Worm (Caenorhabditis elegans) whole organism, L4/young adult: ENCODE data around the gene ZC21.6.

Source experiments
- W03F9.2 ChIP-seq: fragments of 150-350 bp; optimal IDR thresholded peaks from 2 replicates; lab custom pipeline; 2014; ENCODE audit warnings: missing biosample characterization, missing genetic modification characterization
- dao-5 ChIP-seq: sonication (generic microtip); optimal IDR thresholded peaks from 2 replicates; lab custom pipeline; 2016; ENCODE audit warnings: missing genotype, missing genetic modification characterization, moderate library complexity, missing compliant biosample characterization
- him-1 ChIP-seq: sonication (generic microtip); optimal IDR thresholded peaks from 2 replicates; lab custom pipeline; 2016; ENCODE audit warnings: missing genotype, missing genetic modification reagents, missing genetic modification characterization, missing compliant biosample characterization

Gene ZC21.6

ce11 chrIII:8545515-8545914 lies at the start of gene ZC21.6:
Gene ZC21.6, minus strand, starts transcription at chrIII:8545615.
- TF ChIP-seq W03F9.2 (tag; lab: Kevin White, UChicago) = no peak
- TF ChIP-seq dao-5 (tag; lab: Kevin White, UChicago) = no peak
- no peak for TF ChIP-seq him-1 (tag; lab: Kevin White, UChicago)

ce11 chrIII:8594088-8594487 lies 48.7 kb upstream of the ZC21.6 start:
- no peak for TF ChIP-seq dao-5 (tag; lab: Kevin White, UChicago)
- no peak for TF ChIP-seq him-1 (tag; lab: Kevin White, UChicago)
- TF ChIP-seq W03F9.2 (tag; lab: Kevin White, UChicago) = no peak

ce11 chrIII:8593620-8594019 lies 48.2 kb upstream of the ZC21.6 start, which contains the start of gene C06E1.7:
Gene C06E1.7, minus strand, starts transcription at chrIII:8593720.
- TF ChIP-seq him-1 (tag; lab: Kevin White, UChicago) (no peak), dao-5 (tag; lab: Kevin White, UChicago) (no peak), W03F9.2 (tag; lab: Kevin White, UChicago) (no peak)

DNA sequence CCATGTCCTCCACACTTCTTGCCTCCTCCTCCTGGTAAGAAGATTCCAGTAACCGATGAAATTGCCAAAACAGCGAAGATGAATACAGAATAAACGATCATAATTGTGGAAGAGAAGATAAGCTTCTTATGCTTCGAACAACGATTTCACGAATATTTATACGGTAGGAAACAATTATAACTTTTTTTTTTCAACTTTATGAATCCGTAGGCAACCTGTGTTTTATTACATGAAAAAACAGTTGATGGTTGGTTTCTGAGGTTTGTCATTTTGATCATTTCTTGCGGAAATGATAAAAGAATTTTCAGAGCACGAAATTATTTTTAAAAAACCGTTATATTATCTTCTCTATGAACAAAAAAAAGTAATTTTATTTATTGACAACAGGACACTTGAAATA lies 45.5 kb upstream of the ZC21.6 start, which contains the start of gene fipr-16:
fipr-16 (minus strand) TSS at position 101 of the 400 bp plus-strand sequence.
- no peak for TF ChIP-seq dao-5 (tag; lab: Kevin White, UChicago)
- TF ChIP-seq him-1 (tag; lab: Kevin White, UChicago) = no peak
- no peak for TF ChIP-seq W03F9.2 (tag; lab: Kevin White, UChicago)

ce11 chrIII:8589195-8589594 lies 43.8 kb upstream of the ZC21.6 start, which contains the start of gene fip-3:
Gene fip-3, minus strand, starts transcription at chrIII:8589488.
- no peak for TF ChIP-seq dao-5 (tag; lab: Kevin White, UChicago)

DNA sequence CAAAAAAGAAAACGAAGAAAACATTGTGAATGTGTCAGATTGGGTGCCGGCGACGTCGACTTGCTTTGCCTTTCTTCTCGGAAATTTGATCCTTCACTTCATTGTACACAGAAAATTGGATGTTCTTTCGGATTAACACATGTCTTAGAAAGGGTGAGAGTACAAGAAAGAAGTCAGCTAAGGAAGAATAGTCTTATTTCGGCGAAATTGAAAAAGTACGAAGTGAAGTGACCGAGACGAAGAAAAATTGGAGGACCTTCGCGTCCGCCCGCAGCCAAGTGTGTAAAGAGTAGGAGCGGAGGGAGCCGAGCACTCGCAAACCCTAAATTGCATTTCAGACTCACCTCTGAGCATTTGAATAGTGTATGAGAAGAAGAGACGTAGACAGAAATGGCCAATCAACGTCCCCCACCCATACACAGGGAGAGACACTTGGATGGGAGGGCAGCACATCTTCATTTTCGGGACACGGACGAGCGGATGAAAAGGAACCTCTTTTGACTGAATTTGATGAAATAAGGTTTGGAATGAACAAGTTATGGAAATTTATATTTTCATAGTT lies 43.3 kb upstream of the ZC21.6 start, which contains the start of gene glr-1:
glr-1 (minus strand) TSS at position 51 of the 562 bp plus-strand sequence.
- no peak for TF ChIP-seq dao-5 (tag; lab: Kevin White, UChicago)
- no peak for TF ChIP-seq W03F9.2 (tag; lab: Kevin White, UChicago)
- no peak for TF ChIP-seq him-1 (tag; lab: Kevin White, UChicago)

ce11 chrIII:8580802-8581201 lies 35.4 kb upstream of the ZC21.6 start, which contains the start of gene doxa-1:
Gene doxa-1, plus strand, starts transcription at chrIII:8581102.
- TF ChIP-seq W03F9.2 (tag; lab: Kevin White, UChicago) (no peak), dao-5 (tag; lab: Kevin White, UChicago) (no peak), him-1 (tag; lab: Kevin White, UChicago) (no peak)

ce11 chrIII:8579367-8579766 lies 34.0 kb upstream of the ZC21.6 start:
- no peak for TF ChIP-seq W03F9.2 (tag; lab: Kevin White, UChicago)
- no peak for TF ChIP-seq him-1 (tag; lab: Kevin White, UChicago)
- TF ChIP-seq dao-5 (tag; lab: Kevin White, UChicago) = no peak

- no peak for TF ChIP-seq him-1 (tag; lab: Kevin White, UChicago)
- no peak for TF ChIP-seq dao-5 (tag; lab: Kevin White, UChicago)
- TF ChIP-seq W03F9.2 (tag; lab: Kevin White, UChicago) = no peak
Measured at ce11 chrIII:8578381-8578780, 33.0 kb upstream of the ZC21.6 start.

ce11 chrIII:8577534-8577933 lies 32.1 kb upstream of the ZC21.6 start:
- TF ChIP-seq him-1 (tag; lab: Kevin White, UChicago) (no peak), W03F9.2 (tag; lab: Kevin White, UChicago) (no peak), dao-5 (tag; lab: Kevin White, UChicago) (no peak)

- TF ChIP-seq him-1 (tag; lab: Kevin White, UChicago) = no peak
- TF ChIP-seq dao-5 (tag; lab: Kevin White, UChicago) = no peak
- no peak for TF ChIP-seq W03F9.2 (tag; lab: Kevin White, UChicago)
Measured at ce11 chrIII:8575359-8576101, 30.1 kb upstream of the ZC21.6 start.

ce11 chrIII:8574299-8574698 lies 28.9 kb upstream of the ZC21.6 start:
- TF ChIP-seq W03F9.2 (tag; lab: Kevin White, UChicago) (no peak), dao-5 (tag; lab: Kevin White, UChicago) (no peak), him-1 (tag; lab: Kevin White, UChicago) (no peak)

DNA sequence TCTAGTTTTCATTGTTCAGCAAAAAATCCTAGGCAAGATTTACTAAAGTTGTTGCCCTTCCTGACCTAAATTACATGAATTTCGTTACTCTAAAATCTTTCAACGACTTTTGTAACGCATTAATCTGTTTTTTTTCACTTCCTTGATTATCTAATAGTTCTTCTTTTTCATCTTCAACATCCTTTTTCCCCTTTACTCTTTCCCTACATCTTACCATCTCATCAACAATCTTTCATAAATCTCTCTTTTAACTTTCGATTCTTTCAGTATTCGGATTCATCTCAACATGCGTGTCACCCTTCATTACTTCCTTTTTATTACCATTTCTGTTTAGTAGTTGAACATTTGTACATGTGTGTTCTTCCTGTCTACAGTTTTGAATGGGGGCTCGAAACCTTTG lies 28.5 kb upstream of the ZC21.6 start:
- TF ChIP-seq him-1 (tag; lab: Kevin White, UChicago) (no peak), W03F9.2 (tag; lab: Kevin White, UChicago) (no peak), dao-5 (tag; lab: Kevin White, UChicago) (no peak)
